Worm (Caenorhabditis elegans) whole organism, young adult: ENCODE results near the gene wdr-4.

ENCODE experiments used
- lin-35 ChIP-seq, 3 experiments: fragments of 150-350 bp in 2 of 3; sonication (generic microtip) in 1 of 3; optimal IDR thresholded peaks; 2 replicates each; lab custom pipeline; 2014 to 2018; ENCODE audit warnings: missing biosample characterization in 3 of 3, missing genetic modification characterization in 3 of 3, missing genetic modification reagents in 3 of 3
- lsl-1 ChIP-seq: fragments of 200-800 bp; sonication (Bioruptor generic); optimal IDR thresholded peaks from 2 replicates; lab custom pipeline; 2018; ENCODE audit warnings: mild to moderate bottlenecking, missing genetic modification characterization, moderate library complexity, missing compliant biosample characterization

DNA sequence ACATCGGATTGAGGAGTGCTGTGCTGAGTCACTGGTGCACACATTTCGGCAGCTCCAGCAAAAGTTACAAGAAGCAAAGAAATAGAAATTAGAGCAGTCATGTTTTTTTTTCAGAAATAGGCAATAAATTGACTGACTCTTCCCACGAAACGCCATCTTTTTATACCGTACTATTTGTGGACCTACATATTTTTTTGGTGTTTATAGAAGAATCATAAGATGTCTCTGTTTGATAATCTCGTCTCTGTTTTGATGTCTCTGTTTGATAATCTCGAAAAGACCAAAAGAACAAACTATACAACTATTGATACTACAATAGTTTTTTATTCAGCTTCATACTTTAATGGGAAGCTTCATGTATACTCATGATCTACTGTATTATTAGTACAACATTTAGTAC lies 8.8 kb downstream of the wdr-4 start, which contains the start of gene Y102E9.3:
- no peak for TF ChIP-seq lsl-1 (GFP tag; lab: Kevin White, UChicago)
- TF ChIP-seq lin-35 (GFP tag; optimal IDR thresholded peaks at IDR 0.05; lab: Kevin White, UChicago) = no peak
